Fruit fly (Drosophila melanogaster): ENCODE data around the gene Ugalt.

DNA sequence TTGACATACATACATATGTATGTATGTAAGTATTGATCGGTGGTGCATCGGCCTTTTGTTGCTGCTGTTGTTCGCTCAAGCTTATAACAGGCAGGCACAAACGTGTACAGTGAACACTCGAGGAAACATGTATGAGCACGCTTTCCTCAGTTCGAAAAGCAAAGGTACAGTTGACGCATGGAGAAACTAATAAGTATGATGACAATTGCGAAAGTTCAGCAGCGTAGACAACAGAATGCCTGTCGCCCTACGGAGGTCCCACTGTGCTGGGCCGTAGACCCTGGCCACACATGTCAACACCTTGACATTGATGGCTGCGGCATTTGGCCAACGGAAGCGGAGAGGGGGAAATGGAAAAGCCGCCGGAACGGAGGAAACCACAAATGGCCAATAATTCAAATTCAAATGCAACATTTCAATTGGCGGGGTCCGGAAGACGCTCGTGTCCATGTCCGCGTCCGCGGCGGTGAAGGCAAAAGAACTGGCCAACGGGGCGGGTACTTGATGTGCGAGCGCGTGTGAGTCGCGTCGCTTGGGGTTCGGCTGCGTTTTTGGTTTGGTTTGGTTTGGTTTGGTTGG, 4.6 kb upstream of the Ugalt start, which contains the start of gene CG2681:
- no peak for TF ChIP-seq CTCF (optimal IDR thresholded peaks at IDR 0.05)
- TF ChIP-seq CG8478 (optimal IDR thresholded peaks at IDR 0.05), result no peak

Measured in S2 (cell line).